Fruit fly (Drosophila melanogaster): ENCODE measurements around the gene Hrb87F.
A peak's percentile ranks its signal among the peaks of the same experiment; 100 is the strongest.

Gene Hrb87F

DNA sequence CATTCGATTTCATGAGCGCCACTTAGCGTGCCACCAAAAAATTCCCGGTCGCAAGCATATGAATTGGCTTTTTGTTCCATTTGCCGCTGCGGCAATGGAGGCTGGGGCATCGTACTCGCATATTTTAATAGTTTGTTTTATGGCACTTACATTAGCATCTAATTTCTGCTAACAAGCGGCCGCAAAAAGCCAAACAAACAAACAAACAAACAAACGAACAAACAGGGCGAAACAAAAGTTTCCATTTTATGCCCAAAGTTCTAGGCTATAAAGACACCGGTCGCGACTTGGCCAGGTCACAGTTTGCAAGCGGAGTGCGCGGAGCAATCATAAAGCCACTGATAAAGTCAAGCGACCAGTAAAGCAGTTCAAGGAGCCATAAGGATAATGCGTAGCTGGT, 44.7 kb downstream of the Hrb87F start, which contains the start of gene CG9269 (continued):
- TF ChIP-seq CG1529 (GFP tag; optimal IDR thresholded peaks at IDR 0.05) (no peak), lola (GFP tag; optimal IDR thresholded peaks at IDR 0.05) (no peak)

DNA sequence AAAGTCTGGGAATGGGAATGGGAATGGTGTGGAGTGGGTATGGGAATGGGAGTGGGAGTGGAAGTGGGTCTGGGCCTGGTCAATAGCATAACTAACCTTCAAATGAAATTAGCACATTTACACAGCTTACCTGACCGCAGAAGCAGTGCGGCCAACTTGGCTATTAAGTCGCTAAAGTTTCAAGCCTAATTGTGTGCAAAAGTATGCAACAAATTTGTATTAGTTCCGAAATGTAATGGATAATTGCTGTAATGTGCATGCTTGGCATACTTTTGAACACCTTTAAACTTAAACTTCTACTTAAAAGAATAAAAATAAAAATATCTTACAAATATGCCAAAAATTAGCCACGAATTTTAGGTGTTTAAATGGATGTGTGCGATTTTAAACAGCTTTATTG, 45.3 kb downstream of the Hrb87F start:
- TF ChIP-seq gcm2 (GFP tag; optimal IDR thresholded peaks at IDR 0.05) (no peak), Mrtf (GFP tag; IDR thresholded peaks at IDR 0.05) (0 out of 3 replicates have a peak, but pooled peaks have one; percentile 23), fd3F (GFP tag; optimal IDR thresholded peaks at IDR 0.05) (no peak), ERR (GFP tag; optimal IDR thresholded peaks at IDR 0.05) (no peak), aop (GFP tag; IDR thresholded peaks at IDR 0.05) (no peak), seq (GFP tag; IDR thresholded peaks at IDR 0.05) (no peak), CG13775 (GFP tag; optimal IDR thresholded peaks at IDR 0.05) (no peak), Sry-β (GFP tag; optimal IDR thresholded peaks at IDR 0.05) (peak; percentile 11), CG12769 (tag; optimal IDR thresholded peaks at IDR 0.05) (peak; percentile 83), sug (tag; optimal IDR thresholded peaks at IDR 0.05) (no peak), scrt (GFP tag; optimal IDR thresholded peaks at IDR 0.05) (no peak), CG17612 (GFP tag; IDR thresholded peaks at IDR 0.05) (peak; percentile 82; the same call in 1 of the 2 replicates), Awh (GFP tag; IDR thresholded peaks at IDR 0.05) (no peak), fd64A (GFP tag; optimal IDR thresholded peaks at IDR 0.05) (no peak), CG3407 (GFP tag; optimal IDR thresholded peaks at IDR 0.05) (no peak), ap (GFP tag; IDR thresholded peaks at IDR 0.05) (no peak), sens (GFP tag) (peak; percentile 30), pum (GFP tag; optimal IDR thresholded peaks at IDR 0.05) (no peak), CG9817 (tag; optimal IDR thresholded peaks at IDR 0.05) (no peak), Spps (tag; optimal IDR thresholded peaks at IDR 0.05) (no peak), CG1233 (GFP tag; optimal IDR thresholded peaks at IDR 0.05) (no peak), en (GFP tag; optimal IDR thresholded peaks at IDR 0.05) (no peak), inv (GFP tag; IDR thresholded peaks at IDR 0.05; ENCODE audit: partially characterized antibody) (no peak), Fer3 (tag; optimal IDR thresholded peaks at IDR 0.05) (no peak), Ets97D (GFP tag; optimal IDR thresholded peaks at IDR 0.05) (no peak), slp2 (GFP tag; optimal IDR thresholded peaks at IDR 0.05) (no peak), toy (GFP tag; IDR thresholded peaks at IDR 0.05) (no peak), CG11504 (tag; optimal IDR thresholded peaks at IDR 0.05) (no peak), Ravus (GFP tag; IDR thresholded peaks at IDR 0.05) (no peak), CG15601 (tag; optimal IDR thresholded peaks at IDR 0.05) (no peak), CG10979 (tag; optimal IDR thresholded peaks at IDR 0.05) (no peak), CG8290 (GFP tag; optimal IDR thresholded peaks at IDR 0.05) (peak; percentile 75), CG8290 (tag; optimal IDR thresholded peaks at IDR 0.05) (peak in 1 of 2 experiments; percentile 85), CG7928 (GFP tag; optimal IDR thresholded peaks at IDR 0.05) (no peak), CG1647 (GFP tag; optimal IDR thresholded peaks at IDR 0.05) (no peak), exex (tag; optimal IDR thresholded peaks at IDR 0.05) (no peak), CG14860 (GFP tag; IDR thresholded peaks at IDR 0.05; ENCODE audit: partially characterized antibody) (0 out of 3 replicates have a peak, but pooled peaks have one; percentile 16), CG9215 (GFP tag; IDR thresholded peaks at IDR 0.05) (no peak), YL-1 (GFP tag; optimal IDR thresholded peaks at IDR 0.05) (no peak), HmgD (GFP tag; optimal IDR thresholded peaks at IDR 0.05) (no peak), CG31441 (GFP tag; IDR thresholded peaks at IDR 0.05) (no peak), CG10274 (GFP tag; optimal IDR thresholded peaks at IDR 0.05) (no peak), gro (GFP tag; optimal IDR thresholded peaks at IDR 0.05) (no peak), amos (GFP tag; IDR thresholded peaks at IDR 0.05; ENCODE audit: partially characterized antibody) (no peak), ind (GFP tag; optimal IDR thresholded peaks at IDR 0.05) (no peak), CG8765 (GFP tag; IDR thresholded peaks at IDR 0.05) (no peak), Atf6 (GFP tag; IDR thresholded peaks at IDR 0.05) (no peak), Mad (GFP tag; optimal IDR thresholded peaks at IDR 0.05) (no peak)
